Worm (Caenorhabditis elegans): Measurements from ENCODE around the gene abu-1.

abu-1 gene

ce11 chrV:10355773-10356335 is 25.8 kb downstream of the abu-1 start, which contains the start of gene sluh-7 (continued):
- TF ChIP-seq nhr-12 (tag; optimal IDR thresholded peaks at IDR 0.05), result no peak
- no peak for TF ChIP-seq alr-1 (tag; optimal IDR thresholded peaks at IDR 0.05)
- no peak for TF ChIP-seq nhr-11 (tag; optimal IDR thresholded peaks at IDR 0.05)
- TF ChIP-seq lin-11 (tag; optimal IDR thresholded peaks at IDR 0.05), result peak; percentile 18
- no peak for TF ChIP-seq R02D3.7 (tag; optimal IDR thresholded peaks at IDR 0.05)
- peak; percentile 89 for TF ChIP-seq unc-55 (GFP tag; optimal IDR thresholded peaks at IDR 0.05)
- peak; percentile 82 for TF ChIP-seq crh-2 (tag; optimal IDR thresholded peaks at IDR 0.05)
- no peak for TF ChIP-seq unc-39 (tag; optimal IDR thresholded peaks at IDR 0.05)
- TF ChIP-seq Y55F3AM.14 (GFP tag; optimal IDR thresholded peaks at IDR 0.05), result no peak
- TF ChIP-seq ceh-16 (tag; optimal IDR thresholded peaks at IDR 0.05), result peak; percentile 16

ce11 chrV:10352928-10353427 is 28.6 kb downstream of the abu-1 start, which contains the start of gene nol-56:
TSS of gene nol-56 (minus strand) at chrV:10352978.
- TF ChIP-seq sma-3 (GFP tag; optimal IDR thresholded peaks at IDR 0.05) (peak; percentile 81), gmeb-1 (tag; optimal IDR thresholded peaks at IDR 0.05) (peak; percentile 85), elt-3 (tag; optimal IDR thresholded peaks at IDR 0.05) (no peak), alr-1 (tag; optimal IDR thresholded peaks at IDR 0.05) (peak; percentile 15), lsy-2 (tag; optimal IDR thresholded peaks at IDR 0.05) (peak; percentile 66 to 93), nhr-6 (tag; optimal IDR thresholded peaks at IDR 0.05) (peak; percentile 59), unc-55 (GFP tag; optimal IDR thresholded peaks at IDR 0.05) (peak; percentile 91), crh-2 (tag; optimal IDR thresholded peaks at IDR 0.05) (peak; percentile 90), nhr-23 (tag; optimal IDR thresholded peaks at IDR 0.05) (no peak), C34F6.9 (tag; optimal IDR thresholded peaks at IDR 0.05) (peak; percentile 91), fos-1 (tag; optimal IDR thresholded peaks at IDR 0.05) (peak; percentile 60), F13H6.1 (tag; optimal IDR thresholded peaks at IDR 0.05) (peak; percentile 72), Y55F3AM.14 (GFP tag; optimal IDR thresholded peaks at IDR 0.05) (no peak), ztf-4 (tag; optimal IDR thresholded peaks at IDR 0.05) (peak; percentile 51), ZK546.5 (tag; optimal IDR thresholded peaks at IDR 0.05) (peak; percentile 41), blmp-1 (tag; optimal IDR thresholded peaks at IDR 0.05; ENCODE audit: insufficient read depth) (peak; percentile 26), nhr-129 (tag; optimal IDR thresholded peaks at IDR 0.05) (peak; percentile 77), lin-11 (tag; optimal IDR thresholded peaks at IDR 0.05) (peak; percentile 69), ama-1 (optimal IDR thresholded peaks at IDR 0.05) (peak; percentile 27), nhr-25 (tag; optimal IDR thresholded peaks at IDR 0.05) (peak; percentile 85), skn-1 (tag; optimal IDR thresholded peaks at IDR 0.05) (no peak), nhr-21 (tag; optimal IDR thresholded peaks at IDR 0.05) (peak; percentile 67), dmd-4 (tag; optimal IDR thresholded peaks at IDR 0.05) (no peak), nhr-77 (tag; optimal IDR thresholded peaks at IDR 0.05) (peak; percentile 10), mab-5 (tag; optimal IDR thresholded peaks at IDR 0.05) (peak; percentile 83), mdl-1 (tag; optimal IDR thresholded peaks at IDR 0.05) (no peak), lin-13 (GFP tag; optimal IDR thresholded peaks at IDR 0.05) (peak; percentile 76), nhr-237 (tag; optimal IDR thresholded peaks at IDR 0.05) (no peak), egl-27 (tag; optimal IDR thresholded peaks at IDR 0.05) (no peak), elt-1 (tag; optimal IDR thresholded peaks at IDR 0.05) (no peak), sma-9 (GFP tag; optimal IDR thresholded peaks at IDR 0.05) (peak; percentile 79), sma-9 (tag; optimal IDR thresholded peaks at IDR 0.05) (no peak), zag-1 (tag; optimal IDR thresholded peaks at IDR 0.05) (peak; percentile 6), snpc-4 (tag; optimal IDR thresholded peaks at IDR 0.05) (peak; percentile 70), lin-39 (tag; optimal IDR thresholded peaks at IDR 0.05) (no peak), sem-4 (tag; optimal IDR thresholded peaks at IDR 0.05) (peak; percentile 78)

DNA sequence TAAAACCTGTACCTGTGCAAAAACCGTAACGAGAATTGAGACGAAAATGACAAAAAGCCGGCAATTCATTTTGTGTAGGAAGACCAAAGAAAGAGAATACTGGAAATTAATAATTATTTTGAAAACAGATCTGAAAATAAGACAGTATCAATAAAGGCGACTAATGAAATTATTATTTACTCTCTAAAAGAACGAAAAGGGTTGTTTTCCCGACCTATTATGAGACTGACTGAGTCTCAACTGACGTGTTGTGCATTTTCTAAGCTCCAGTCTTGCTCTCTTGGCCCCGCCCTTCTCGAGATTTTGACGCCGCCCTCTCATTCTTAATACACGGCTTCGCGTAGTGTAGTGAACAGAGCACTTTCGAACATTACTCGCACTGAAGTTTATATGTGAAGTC is 31.6 kb downstream of the abu-1 start, which contains the start of gene K07C5.9:
Gene K07C5.9, minus strand, starts transcription at position 101 of the 400 bp plus-strand sequence.
- TF ChIP-seq fos-1 (tag; optimal IDR thresholded peaks at IDR 0.05), result no peak
- no peak for TF ChIP-seq lin-11 (tag; optimal IDR thresholded peaks at IDR 0.05)
- no peak for TF ChIP-seq nhr-23 (tag; optimal IDR thresholded peaks at IDR 0.05)
- no peak for TF ChIP-seq mbf-1 (tag; optimal IDR thresholded peaks at IDR 0.05)
- TF ChIP-seq nhr-11 (tag; optimal IDR thresholded peaks at IDR 0.05), result no peak
- no peak for TF ChIP-seq nhr-77 (tag; optimal IDR thresholded peaks at IDR 0.05)
- TF ChIP-seq dmd-4 (tag; optimal IDR thresholded peaks at IDR 0.05), result no peak
- no peak for TF ChIP-seq elt-3 (tag; optimal IDR thresholded peaks at IDR 0.05)
- no peak for TF ChIP-seq snpc-4 (tag; optimal IDR thresholded peaks at IDR 0.05)
- no peak for TF ChIP-seq ZK546.5 (tag; optimal IDR thresholded peaks at IDR 0.05)
